Fruit fly (Drosophila melanogaster) Kc167 (cell line): ENCODE results near the gene SLC22A.

Source experiments
- Myc ChIP-seq: fragments of >200 bp; optimal IDR thresholded peaks from 2 replicates; lab custom pipeline; 2017; ENCODE audit warnings: missing external identifiers
- Sin3A ChIP-seq: fragments of >200 bp; optimal IDR thresholded peaks from 2 replicates; lab custom pipeline; 2018; ENCODE audit warnings: missing external identifiers
- h ChIP-seq: fragments of >200 bp; optimal IDR thresholded peaks from 3 replicates; lab custom pipeline; 2018; ENCODE audit warnings: missing external identifiers
- insv ChIP-seq: fragments of >200 bp; optimal IDR thresholded peaks from 3 replicates; lab custom pipeline; 2018; ENCODE audit warnings: missing external identifiers
- psq ChIP-seq: fragments of >200 bp; optimal IDR thresholded peaks from 2 replicates; lab custom pipeline; 2017; ENCODE audit warnings: missing external identifiers
- ttk ChIP-seq: sonication (Bioruptor generic); optimal IDR thresholded peaks from 2 replicates; lab custom pipeline; 2017; ENCODE audit warnings: missing external identifiers

- TF ChIP-seq psq (lab: Kevin White, UChicago) (no peak), h (lab: Kevin White, UChicago) (no peak), Sin3A (lab: Kevin White, UChicago) (no peak), insv (lab: Kevin White, UChicago) (no peak), ttk (lab: Kevin White, UChicago) (no peak), Myc (lab: Kevin White, UChicago) (no peak)
These were observed 18.8 kb downstream of the SLC22A start for dm6 chr3L:21953028-21954016.
